Fruit fly (Drosophila melanogaster): ENCODE measurements around the gene Mob2.
A peak's percentile ranks its signal among the peaks of the same experiment; 100 is the strongest.

Mob2 gene

DNA sequence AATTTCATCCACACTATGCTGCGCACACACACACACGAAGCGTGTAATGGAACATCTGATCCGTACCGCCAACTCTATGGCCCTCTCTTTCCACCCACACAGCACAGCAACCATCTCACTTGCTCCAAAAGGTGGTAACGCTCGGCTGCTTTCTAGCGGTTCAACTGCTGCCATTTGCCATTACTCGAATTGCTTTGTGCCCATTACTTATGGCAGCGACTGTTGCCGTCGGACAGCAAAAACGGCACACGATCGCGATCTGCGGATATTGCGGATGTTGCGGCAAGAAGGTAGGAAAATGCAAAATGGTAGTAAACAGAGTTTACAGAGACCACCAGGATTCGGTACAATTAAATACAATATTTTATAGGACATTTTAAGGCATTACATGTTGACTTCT lies 7.2 kb downstream of the Mob2 start:
- TF ChIP-seq Snoo (tag; optimal IDR thresholded peaks at IDR 0.05) (no peak), CG10348 (GFP tag; IDR thresholded peaks at IDR 0.05) (no peak), D1 (tag; optimal IDR thresholded peaks at IDR 0.05) (no peak), gl (tag; optimal IDR thresholded peaks at IDR 0.05) (no peak), EcR (GFP tag; optimal IDR thresholded peaks at IDR 0.05) (no peak), CG12605 (GFP tag; IDR thresholded peaks at IDR 0.05) (no peak), fd96Ca (GFP tag; IDR thresholded peaks at IDR 0.05) (no peak), CG32121 (GFP tag; IDR thresholded peaks at IDR 0.05) (no peak), CG8159 (tag; optimal IDR thresholded peaks at IDR 0.05) (no peak)

DNA sequence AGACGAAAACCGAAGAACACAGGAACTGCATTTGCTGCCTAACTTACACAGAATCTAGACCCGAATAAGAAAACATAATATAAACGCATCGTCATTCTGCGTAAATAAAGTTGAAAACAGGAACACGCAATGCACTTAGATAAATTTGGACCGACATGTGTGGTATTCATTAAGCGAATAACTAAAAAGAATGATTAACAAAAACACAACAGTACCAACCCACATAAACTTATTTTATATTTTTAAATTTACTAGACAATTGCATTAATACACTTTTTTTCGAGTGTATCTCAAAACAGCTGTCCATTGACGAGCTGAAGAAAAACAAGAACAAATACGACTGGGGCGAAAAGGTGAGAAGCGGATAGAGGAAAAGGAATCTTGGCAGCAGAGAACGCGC lies 7.7 kb downstream of the Mob2 start:
- TF ChIP-seq Ets98B (GFP tag; IDR thresholded peaks at IDR 0.05) (peak; percentile 53; the same call in 1 of the 2 replicates), CG4496 (GFP tag; IDR thresholded peaks at IDR 0.05) (peak; percentile 61; the same call in 2 of the 3 replicates), Pif1A (GFP tag; optimal IDR thresholded peaks at IDR 0.05) (peak; percentile 49), CG32121 (GFP tag; IDR thresholded peaks at IDR 0.05) (peak; percentile 56), CG15710 (tag; optimal IDR thresholded peaks at IDR 0.05) (peak; percentile 71), CG8159 (tag; optimal IDR thresholded peaks at IDR 0.05) (peak; percentile 81), CG12605 (GFP tag; IDR thresholded peaks at IDR 0.05) (peak; percentile 49), rn (GFP tag; IDR thresholded peaks at IDR 0.05) (peak; percentile 41), D1 (tag; optimal IDR thresholded peaks at IDR 0.05) (no peak), Snoo (tag; optimal IDR thresholded peaks at IDR 0.05) (peak; percentile 49), CG10348 (GFP tag; IDR thresholded peaks at IDR 0.05) (no peak), CG34367 (tag; optimal IDR thresholded peaks at IDR 0.05) (peak; percentile 54), Pif1B (GFP tag; optimal IDR thresholded peaks at IDR 0.05) (peak; percentile 56), CG14655 (GFP tag; optimal IDR thresholded peaks at IDR 0.05) (peak; percentile 79), CG8301 (tag; optimal IDR thresholded peaks at IDR 0.05) (peak; percentile 68), CG17806 (tag; optimal IDR thresholded peaks at IDR 0.05) (peak; percentile 73), fd96Ca (GFP tag; IDR thresholded peaks at IDR 0.05) (no peak), EcR (GFP tag; optimal IDR thresholded peaks at IDR 0.05) (no peak), CG9948 (tag; optimal IDR thresholded peaks at IDR 0.05) (peak; percentile 55), CG13204 (GFP tag; optimal IDR thresholded peaks at IDR 0.05) (no peak), gl (tag; optimal IDR thresholded peaks at IDR 0.05) (peak; percentile 27)

DNA sequence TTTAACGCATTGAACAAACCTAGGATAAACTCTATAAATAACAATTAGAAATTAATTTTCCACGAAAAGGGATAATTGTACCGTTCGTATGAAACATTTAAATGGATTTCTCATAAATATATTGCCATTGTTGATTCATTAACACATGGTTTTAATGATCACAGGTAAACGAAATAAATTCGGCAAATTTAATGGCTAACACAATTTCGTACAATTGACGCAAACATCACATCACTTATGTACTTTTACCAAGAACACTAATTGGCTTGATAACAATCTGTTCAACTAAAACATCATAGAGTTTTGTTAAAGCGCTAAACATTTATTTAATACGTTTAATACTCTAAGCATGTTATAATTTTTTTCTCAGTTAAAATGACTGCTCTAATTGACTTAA lies 8.4 kb downstream of the Mob2 start:
- TF ChIP-seq rn (GFP tag; IDR thresholded peaks at IDR 0.05) = no peak
- no peak for TF ChIP-seq D1 (tag; optimal IDR thresholded peaks at IDR 0.05)
- no peak for TF ChIP-seq CG9948 (tag; optimal IDR thresholded peaks at IDR 0.05)
- TF ChIP-seq CG8159 (tag; optimal IDR thresholded peaks at IDR 0.05) = no peak
- TF ChIP-seq Ets98B (GFP tag; IDR thresholded peaks at IDR 0.05) = no peak
- no peak for TF ChIP-seq CG34367 (tag; optimal IDR thresholded peaks at IDR 0.05)
- no peak for TF ChIP-seq fd96Ca (GFP tag; IDR thresholded peaks at IDR 0.05)
- TF ChIP-seq Pif1A (GFP tag; optimal IDR thresholded peaks at IDR 0.05) = no peak
- TF ChIP-seq CG8301 (tag; optimal IDR thresholded peaks at IDR 0.05) = no peak
- TF ChIP-seq CG10348 (GFP tag; IDR thresholded peaks at IDR 0.05) = no peak
- no peak for TF ChIP-seq CG12605 (GFP tag; IDR thresholded peaks at IDR 0.05)
- no peak for TF ChIP-seq CG32121 (GFP tag; IDR thresholded peaks at IDR 0.05)
- no peak for TF ChIP-seq Pif1B (GFP tag; optimal IDR thresholded peaks at IDR 0.05)
- no peak for TF ChIP-seq CG4496 (GFP tag; IDR thresholded peaks at IDR 0.05)
- no peak for TF ChIP-seq Snoo (tag; optimal IDR thresholded peaks at IDR 0.05)
- TF ChIP-seq EcR (GFP tag; optimal IDR thresholded peaks at IDR 0.05) = no peak
- no peak for TF ChIP-seq CG17806 (tag; optimal IDR thresholded peaks at IDR 0.05)

DNA sequence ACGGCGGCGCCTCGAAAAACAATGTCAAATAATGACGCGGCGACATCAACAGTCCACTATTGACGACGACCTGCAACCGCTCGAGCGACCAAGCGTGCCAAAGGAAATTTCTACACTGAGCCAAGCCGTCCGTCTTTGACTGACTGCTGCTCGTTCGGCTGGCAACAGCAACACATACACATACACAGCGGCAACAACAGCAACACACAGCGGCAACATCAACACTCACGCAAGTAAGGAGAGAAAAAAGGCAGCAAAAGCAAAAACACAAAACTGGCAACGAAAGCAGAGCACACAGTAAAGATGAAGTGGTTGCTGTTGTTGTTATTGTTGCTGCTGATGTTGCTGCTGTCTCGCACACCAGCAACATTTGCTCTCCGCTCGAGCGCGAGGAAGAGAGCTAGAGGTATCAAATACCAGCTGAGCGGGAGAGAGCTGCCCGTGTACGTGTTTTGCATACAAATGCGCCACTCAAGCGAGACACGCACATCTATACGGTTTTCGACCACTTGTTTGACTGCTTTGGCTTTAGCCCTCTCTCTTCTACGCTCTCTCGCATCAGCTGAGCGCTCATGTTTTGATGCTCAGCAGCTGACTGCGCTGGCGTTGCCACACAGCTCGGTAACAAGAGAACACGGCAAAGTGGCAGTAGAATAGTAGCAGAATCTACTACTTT lies 8.9 kb downstream of the Mob2 start:
- peak; percentile 79 for TF ChIP-seq fd96Ca (GFP tag; IDR thresholded peaks at IDR 0.05)
- no peak for TF ChIP-seq D1 (tag; optimal IDR thresholded peaks at IDR 0.05)
- peak; percentile 45 for TF ChIP-seq CG17806 (tag; optimal IDR thresholded peaks at IDR 0.05)
- TF ChIP-seq CG32121 (GFP tag; IDR thresholded peaks at IDR 0.05) = peak; percentile 79
- peak; percentile 94 for TF ChIP-seq CG13204 (GFP tag; optimal IDR thresholded peaks at IDR 0.05)
- TF ChIP-seq gl (tag; optimal IDR thresholded peaks at IDR 0.05) = peak; percentile 86
- TF ChIP-seq CG12605 (GFP tag; IDR thresholded peaks at IDR 0.05) = peak; percentile 95
- TF ChIP-seq rn (GFP tag; IDR thresholded peaks at IDR 0.05) = no peak
- peak; percentile 69; the same call in 2 of the 3 replicates for TF ChIP-seq CG4496 (GFP tag; IDR thresholded peaks at IDR 0.05)
- TF ChIP-seq CG14655 (GFP tag; optimal IDR thresholded peaks at IDR 0.05) = peak; percentile 65
- TF ChIP-seq CG9948 (tag; optimal IDR thresholded peaks at IDR 0.05) = peak; percentile 22
- TF ChIP-seq Pif1B (GFP tag; optimal IDR thresholded peaks at IDR 0.05) = peak; percentile 57
- peak; percentile 61 for TF ChIP-seq CG15710 (tag; optimal IDR thresholded peaks at IDR 0.05)
- peak; percentile 21 for TF ChIP-seq Pif1A (GFP tag; optimal IDR thresholded peaks at IDR 0.05)
- peak; percentile 65 for TF ChIP-seq CG34367 (tag; optimal IDR thresholded peaks at IDR 0.05)
- TF ChIP-seq EcR (GFP tag; optimal IDR thresholded peaks at IDR 0.05) = peak; percentile 81
- TF ChIP-seq CG10348 (GFP tag; IDR thresholded peaks at IDR 0.05) = no peak
- peak; percentile 42 for TF ChIP-seq Snoo (tag; optimal IDR thresholded peaks at IDR 0.05)
- peak; percentile 44 for TF ChIP-seq CG8301 (tag; optimal IDR thresholded peaks at IDR 0.05)
- TF ChIP-seq Ets98B (GFP tag; IDR thresholded peaks at IDR 0.05) = peak; percentile 83
- peak; percentile 32 for TF ChIP-seq CG8159 (tag; optimal IDR thresholded peaks at IDR 0.05)

DNA sequence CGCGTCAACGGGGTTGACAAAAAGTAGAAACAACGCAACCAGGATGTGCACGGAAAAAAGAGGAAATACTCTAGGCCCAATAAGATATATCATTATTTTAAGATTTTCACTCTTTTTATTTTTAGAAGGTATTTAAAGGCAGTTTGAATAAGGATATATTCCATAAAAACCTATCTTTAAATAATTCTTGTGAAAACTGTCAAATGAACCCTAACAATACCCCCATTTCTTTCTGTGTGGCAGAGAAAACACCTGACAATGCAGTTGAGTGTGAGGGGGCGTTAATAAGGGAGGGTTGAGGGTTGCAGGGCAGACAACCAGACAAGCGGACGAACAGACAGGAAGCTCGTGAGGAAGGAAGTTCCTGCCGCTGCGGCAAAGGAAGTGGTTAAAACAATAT lies 10.1 kb downstream of the Mob2 start:
- TF ChIP-seq EcR (GFP tag; optimal IDR thresholded peaks at IDR 0.05) (no peak), rn (GFP tag; IDR thresholded peaks at IDR 0.05) (peak; percentile 52; the same call in 1 of the 2 replicates), fd96Ca (GFP tag; IDR thresholded peaks at IDR 0.05) (peak; percentile 11; the same call in 1 of the 3 replicates), CG32121 (GFP tag; IDR thresholded peaks at IDR 0.05) (peak; percentile 60), Pif1B (GFP tag; optimal IDR thresholded peaks at IDR 0.05) (peak; percentile 29), CG4496 (GFP tag; IDR thresholded peaks at IDR 0.05) (peak; percentile 65; the same call in 1 of the 3 replicates), CG10348 (GFP tag; IDR thresholded peaks at IDR 0.05) (no peak), CG17806 (tag; optimal IDR thresholded peaks at IDR 0.05) (peak; percentile 55), CG9948 (tag; optimal IDR thresholded peaks at IDR 0.05) (peak; percentile 54), D1 (tag; optimal IDR thresholded peaks at IDR 0.05) (no peak), Ets98B (GFP tag; IDR thresholded peaks at IDR 0.05) (peak; percentile 52), CG34367 (tag; optimal IDR thresholded peaks at IDR 0.05) (peak; percentile 19), Snoo (tag; optimal IDR thresholded peaks at IDR 0.05) (peak; percentile 24), CG15710 (tag; optimal IDR thresholded peaks at IDR 0.05) (peak; percentile 66), gl (tag; optimal IDR thresholded peaks at IDR 0.05) (no peak), CG8159 (tag; optimal IDR thresholded peaks at IDR 0.05) (peak; percentile 75), CG14655 (GFP tag; optimal IDR thresholded peaks at IDR 0.05) (peak; percentile 76), CG13204 (GFP tag; optimal IDR thresholded peaks at IDR 0.05) (no peak), Pif1A (GFP tag; optimal IDR thresholded peaks at IDR 0.05) (peak; percentile 55), CG8301 (tag; optimal IDR thresholded peaks at IDR 0.05) (peak; percentile 58), CG12605 (GFP tag; IDR thresholded peaks at IDR 0.05) (no peak; the same call in 1 of the 2 replicates)

Measured in whole organism, pupa.